Worm (Caenorhabditis elegans): Measurements from ENCODE around the gene ZK792.12.

DNA sequence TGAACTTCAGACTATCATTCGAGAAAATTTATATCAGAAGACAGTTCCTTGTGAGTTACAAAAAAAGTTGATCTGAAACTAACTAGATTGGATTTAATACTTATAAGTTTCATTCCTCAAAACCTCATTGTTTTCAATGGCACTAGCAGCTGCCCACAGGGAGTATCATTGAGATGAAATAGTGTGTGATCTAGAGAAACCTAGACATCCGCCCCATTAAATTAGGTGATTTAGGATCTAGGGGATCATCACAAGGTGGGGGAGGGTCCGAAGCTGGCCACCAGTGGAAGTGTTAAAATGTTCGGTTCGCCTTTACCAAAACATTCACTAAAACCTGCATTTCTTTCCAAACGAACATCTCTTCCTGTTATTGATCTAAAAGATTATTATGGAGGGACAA is 22.8 kb downstream of the ZK792.12 start:
- TF ChIP-seq K02D7.2 (tag; optimal IDR thresholded peaks at IDR 0.05) (no peak), gmeb-2 (tag; optimal IDR thresholded peaks at IDR 0.05) (no peak), pha-4 (tag; optimal IDR thresholded peaks at IDR 0.05) (no peak), pqm-1 (tag; optimal IDR thresholded peaks at IDR 0.05) (no peak), ama-1 (optimal IDR thresholded peaks at IDR 0.05) (no peak), unc-55 (GFP tag; optimal IDR thresholded peaks at IDR 0.05) (no peak), ets-4 (tag; optimal IDR thresholded peaks at IDR 0.05) (no peak), ceh-34 (tag; optimal IDR thresholded peaks at IDR 0.05) (no peak), syd-9 (tag; optimal IDR thresholded peaks at IDR 0.05) (no peak), ceh-18 (tag; optimal IDR thresholded peaks at IDR 0.05) (no peak), nfya-1 (tag; optimal IDR thresholded peaks at IDR 0.05) (no peak), ceh-9 (tag; optimal IDR thresholded peaks at IDR 0.05) (no peak), hlh-13 (GFP tag; optimal IDR thresholded peaks at IDR 0.05) (no peak)

Data from whole organism, late embryonic.